Worm (Caenorhabditis elegans): ENCODE data around the gene srh-73.

ce11 chrII:12496981-12497380, 15.0 kb upstream of the srh-73 start, which contains the start of gene T21B4.3:
- no peak for TF ChIP-seq med-1 (GFP tag; optimal IDR thresholded peaks at IDR 0.05; ENCODE audit: insufficient read depth)
- TF ChIP-seq tab-1 (GFP tag; IDR thresholded peaks at IDR 0.05): no peak
- TF ChIP-seq cog-1 (tag; optimal IDR thresholded peaks at IDR 0.05): no peak
- TF ChIP-seq ztf-23 (GFP tag; IDR thresholded peaks at IDR 0.05): no peak
- no peak for TF ChIP-seq T22C8.4 (GFP tag; IDR thresholded peaks at IDR 0.05)
- TF ChIP-seq flt-1 (GFP tag; IDR thresholded peaks at IDR 0.05): no peak
- no peak for TF ChIP-seq ref-1 (GFP tag; conservative IDR thresholded peaks at IDR 0.05)

Measured in whole organism, midembryonic.